Worm (Caenorhabditis elegans): ENCODE data around the gene sago-1.
A peak's percentile ranks its signal among the peaks of the same experiment; 100 is the strongest.

Gene sago-1

DNA sequence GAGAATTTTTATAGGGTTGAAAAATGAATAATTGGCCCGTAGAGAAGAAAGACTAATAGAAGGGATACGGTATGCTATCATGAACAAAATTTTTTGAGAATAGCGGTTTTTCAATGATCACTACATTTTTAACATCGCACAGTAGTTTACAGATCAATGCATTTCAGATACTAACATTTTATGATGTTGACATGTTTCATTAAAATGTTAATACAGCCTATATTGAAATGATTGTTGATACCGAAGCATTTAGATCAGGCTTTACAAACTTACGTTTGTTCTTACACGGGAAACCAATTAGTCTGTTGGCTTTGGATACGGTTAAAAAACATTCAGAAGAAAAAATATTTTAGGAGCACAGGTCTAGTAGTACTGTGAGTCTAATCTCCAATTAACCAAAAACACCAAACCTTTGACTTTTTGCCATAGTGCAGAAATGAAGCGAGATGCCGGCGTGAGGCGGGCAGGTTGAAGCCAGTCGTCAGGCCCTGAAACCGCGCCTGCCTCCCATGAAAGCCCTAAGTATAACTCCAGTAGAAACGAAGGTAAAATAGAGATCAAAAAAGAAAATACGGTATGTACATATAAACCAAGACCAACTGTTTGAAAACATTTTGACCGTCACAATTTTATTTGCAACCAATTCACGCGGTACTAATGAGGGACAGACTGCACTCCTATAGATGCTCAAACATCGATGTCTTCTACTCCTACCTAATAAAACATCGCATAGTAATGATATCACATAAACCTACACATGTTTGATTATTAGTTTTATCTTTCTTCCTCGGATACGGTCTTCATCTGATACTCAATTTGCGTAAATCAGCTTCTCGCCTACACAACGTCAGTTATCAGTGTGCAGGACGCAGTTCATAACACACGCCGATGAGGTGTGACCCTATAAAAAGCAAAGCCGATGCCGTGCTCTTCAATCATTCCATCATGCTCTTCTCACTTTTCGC lies 25.2 kb upstream of the sago-1 start, which contains the start of gene fil-2 (continued):
- TF ChIP-seq lin-39 (tag; optimal IDR thresholded peaks at IDR 0.05) (no peak), saeg-2 (GFP tag; IDR thresholded peaks at IDR 0.05) (no peak), set-16 (GFP tag; IDR thresholded peaks at IDR 0.05) (no peak), daf-16 (GFP tag; optimal IDR thresholded peaks at IDR 0.05) (no peak), daf-16 (tag; optimal IDR thresholded peaks at IDR 0.05) (peak; percentile 77), tra-1 (GFP tag; IDR thresholded peaks at IDR 0.05) (peak; percentile 58; the same call in 1 of the 2 replicates), mdt-29 (GFP tag; IDR thresholded peaks at IDR 0.05) (no peak), ces-1 (GFP tag; optimal IDR thresholded peaks at IDR 0.05) (no peak), Y75B8A.6 (GFP tag; IDR thresholded peaks at IDR 0.05) (peak; percentile 67; the same call in 1 of the 2 replicates), T20F7.1 (GFP tag; optimal IDR thresholded peaks at IDR 0.05) (peak; percentile 66), D1046.2 (GFP tag; IDR thresholded peaks at IDR 0.05) (peak; percentile 56; the same call in 1 of the 2 replicates), ceh-20 (GFP tag; IDR thresholded peaks at IDR 0.05) (0 out of 2 replicates have a peak, but pooled peaks have one; percentile 8), unc-130 (GFP tag; optimal IDR thresholded peaks at IDR 0.05) (no peak), lim-7 (GFP tag; IDR thresholded peaks at IDR 0.05) (no peak), F37D6.2 (tag; optimal IDR thresholded peaks at IDR 0.05) (no peak), madf-9 (GFP tag; conservative IDR thresholded peaks at IDR 0.05) (no peak), dmd-6 (GFP tag; IDR thresholded peaks at IDR 0.05) (peak; percentile 41; the same call in 1 of the 2 replicates), ceh-62 (tag; optimal IDR thresholded peaks at IDR 0.05) (no peak), daf-8 (GFP tag; IDR thresholded peaks at IDR 0.05) (no peak), nhr-11 (tag; optimal IDR thresholded peaks at IDR 0.05) (peak; percentile 25), nhr-6 (tag; optimal IDR thresholded peaks at IDR 0.05) (peak; percentile 59), spr-3 (GFP tag; optimal IDR thresholded peaks at IDR 0.05) (no peak), madf-5 (GFP tag; IDR thresholded peaks at IDR 0.05) (no peak; a peak in 1 of 4 replicates), egl-43 (GFP tag; IDR thresholded peaks at IDR 0.05) (no peak), jun-1 (tag; optimal IDR thresholded peaks at IDR 0.05) (no peak), F49E8.2 (tag; optimal IDR thresholded peaks at IDR 0.05; ENCODE audit: borderline replicate concordance) (no peak), sdz-12 (GFP tag; optimal IDR thresholded peaks at IDR 0.05) (peak; percentile 46), fos-1 (tag; optimal IDR thresholded peaks at IDR 0.05) (no peak), lin-13 (GFP tag; optimal IDR thresholded peaks at IDR 0.05) (no peak), zfp-3 (GFP tag; conservative IDR thresholded peaks at IDR 0.05) (peak; percentile 99), hmg-1.1 (GFP tag; IDR thresholded peaks at IDR 0.05) (0 out of 2 replicates have a peak, but pooled peaks have one; percentile 21), fkh-10 (GFP tag; optimal IDR thresholded peaks at IDR 0.05) (no peak), daf-12 (tag; optimal IDR thresholded peaks at IDR 0.05) (no peak)

ce11 chrV:6280067-6280466 lies 23.5 kb upstream of the sago-1 start:
- TF ChIP-seq ceh-20 (GFP tag; IDR thresholded peaks at IDR 0.05) (no peak), lin-15B (tag; optimal IDR thresholded peaks at IDR 0.05) (no peak), pqm-1 (tag; optimal IDR thresholded peaks at IDR 0.05) (peak; percentile 4), nhr-25 (tag; optimal IDR thresholded peaks at IDR 0.05; ENCODE audit: borderline replicate concordance, insufficient read depth) (no peak), zag-1 (tag; optimal IDR thresholded peaks at IDR 0.05) (no peak), nhr-48 (tag; optimal IDR thresholded peaks at IDR 0.05) (no peak), lir-3 (tag; optimal IDR thresholded peaks at IDR 0.05) (no peak), attf-4 (tag; optimal IDR thresholded peaks at IDR 0.05) (no peak), F26F4.8 (GFP tag; conservative IDR thresholded peaks at IDR 0.05) (no peak), T26A8.4 (GFP tag; IDR thresholded peaks at IDR 0.05) (no peak), F37D6.2 (tag; optimal IDR thresholded peaks at IDR 0.05) (no peak), mes-2 (tag; optimal IDR thresholded peaks at IDR 0.05; ENCODE audit: poor library complexity, severe bottlenecking) (no peak), php-3 (GFP tag; IDR thresholded peaks at IDR 0.05) (no peak), dmd-6 (GFP tag; IDR thresholded peaks at IDR 0.05) (peak; percentile 32; the same call in 1 of the 2 replicates), skn-1 (tag; optimal IDR thresholded peaks at IDR 0.05) (no peak)

Data from whole organism, L4 larva.